Fruit fly (Drosophila melanogaster): ENCODE measurements around the gene CG17028.

- TF ChIP-seq psq (optimal IDR thresholded peaks at IDR 0.05) (no peak), pan (optimal IDR thresholded peaks at IDR 0.05) (no peak), Dll (optimal IDR thresholded peaks at IDR 0.05) (no peak), EcR (GFP tag; optimal IDR thresholded peaks at IDR 0.05) (no peak), usp (GFP tag; optimal IDR thresholded peaks at IDR 0.05) (no peak)
Measured at dm6 chr3L:16001164-16001679, 22.9 kb downstream of the CG17028 start.

Measured in whole organism.